Worm (Caenorhabditis elegans) whole organism, L3 larva: ENCODE data around the gene mua-6.
"Not testable (repeated sequence)": the region's sequence is repeated elsewhere in the genome, so short reads cannot be mapped to it uniquely, and the experiment has no call there.

ENCODE experiments used
- fkh-10 ChIP-seq: sonication (generic microtip); optimal IDR thresholded peaks from 2 replicates; lab custom pipeline; 2017; ENCODE audit warnings: missing biosample characterization, missing genetic modification reagents, missing genetic modification characterization
- jun-1 ChIP-seq: fragments of 150-350 bp; optimal IDR thresholded peaks from 2 replicates; lab custom pipeline; 2014; ENCODE audit warnings: missing biosample characterization, missing genetic modification reagents, missing genetic modification characterization
- nhr-77 ChIP-seq: fragments of 150-350 bp; optimal IDR thresholded peaks from 2 replicates; lab custom pipeline; 2014; ENCODE audit warnings: missing biosample characterization, missing genetic modification characterization
- sea-2 ChIP-seq: fragments of 150-350 bp; sonication (generic microtip); optimal IDR thresholded peaks from 4 replicates; lab custom pipeline; 2014; ENCODE audit warnings: missing biosample characterization, missing genetic modification reagents, missing genetic modification characterization
- snpc-4 ChIP-seq: fragments of 150-350 bp; optimal IDR thresholded peaks from 2 replicates; lab custom pipeline; 2014; ENCODE audit warnings: missing biosample characterization, missing genetic modification characterization
- tbx-2 ChIP-seq: sonication (generic microtip); optimal IDR thresholded peaks from 2 replicates; lab custom pipeline; 2016; ENCODE audit warnings: mild to moderate bottlenecking, missing genetic modification characterization, missing compliant biosample characterization
- unc-62 ChIP-seq: fragments of 150-350 bp; sonication (generic microtip); optimal IDR thresholded peaks from 4 replicates; lab custom pipeline; 2014; ENCODE audit warnings: missing biosample characterization, missing genetic modification reagents, missing genetic modification characterization

- TF ChIP-seq unc-62 (GFP tag; lab: Kevin White, UChicago); fkh-10; snpc-4 (tag; lab: Kevin White, UChicago); tbx-2 (tag; lab: Kevin White, UChicago); nhr-77; sea-2 (GFP tag; lab: Kevin White, UChicago); jun-1 (tag; lab: Kevin White, UChicago): not testable (repeated sequence)
Measured at ce11 chrX:16219710-16220109, 45.8 kb downstream of the mua-6 start, which contains the start of gene F23A7.3.
